ENCODE assay signal across 2 worm cellular contexts in genomic region chrV:10289743-10290142, ce11.
A peak's percentile ranks its signal among the peaks of the same experiment; 100 is the strongest.
TF ChIP-seq lines count a peak whose summit lies in the region.

TSS of gene B0024.15 (plus strand) at chrV:10290043.

TF ChIP-seq in whole organism, L1 larva, 84 proteins besides CTCF, POLR2A, EP300 and RAD21:
- no peak for TF ChIP-seq grh-1 (GFP tag; IDR thresholded peaks at IDR 0.05; lab: Robert Waterston, UW)
- TF ChIP-seq fkh-8 (tag; optimal IDR thresholded peaks at IDR 0.05; lab: Kevin White, UChicago) = peak; percentile 35
TF ChIP-seq in whole organism, L1 larva: peak in this region for 1.

TF ChIP-seq in whole organism, L4 larva, 104 proteins besides CTCF, POLR2A, EP300 and RAD21:
- TF ChIP-seq duxl-1 (tag; optimal IDR thresholded peaks at IDR 0.05; lab: Kevin White, UChicago; ENCODE audit: poor library complexity) = no peak
- peak; percentile 47 for TF ChIP-seq aha-1 (tag; lab: Kevin White, UChicago)

Comparison
In these comparisons a context has a peak if more than half of its experiments do, and no peak if none do; other contexts are left out.
1. Of the 29 proteins assayed by ChIP-seq in both whole organism, L4 larva and whole organism, L1 larva: peak only in whole organism, L4 larva: aha-1; only in whole organism, L1 larva: none; in both: none; in neither: 28.